ENCODE assay signal across 1 fruit fly cellular context in genomic region chrX:18613434-18613833, dm6.
TF ChIP-seq lines count a peak whose summit lies in the region.

No protein-coding gene starts in this region.

TF ChIP-seq in whole organism, embryonic, 481 proteins besides CTCF, POLR2A, EP300 and RAD21 (continued from another document and continues in another):
- TF ChIP-seq CG5245 (GFP tag; optimal IDR thresholded peaks at IDR 0.05; lab: Kevin White, UChicago) (no peak), Sox100B (GFP tag; optimal IDR thresholded peaks at IDR 0.05; lab: Kevin White, UChicago) (no peak), ato (GFP tag; IDR thresholded peaks at IDR 0.05; lab: Robert Waterston, UW; ENCODE audit: partially characterized antibody) (no peak), CG31224 (GFP tag; IDR thresholded peaks at IDR 0.05; lab: Robert Waterston, UW) (no peak), Optix (GFP tag; IDR thresholded peaks at IDR 0.05; lab: Robert Waterston, UW) (no peak), Mes4 (GFP tag; optimal IDR thresholded peaks at IDR 0.05; lab: Kevin White, UChicago) (no peak), HLH3B (GFP tag; IDR thresholded peaks at IDR 0.05; lab: Robert Waterston, UW) (peak; percentile 10; the same call in 1 of the 2 replicates), CG14667 (GFP tag; IDR thresholded peaks at IDR 0.05; lab: Robert Waterston, UW) (no peak), seq (GFP tag; IDR thresholded peaks at IDR 0.05; lab: Robert Waterston, UW) (no peak), CG4282 (GFP tag; optimal IDR thresholded peaks at IDR 0.05; lab: Kevin White, UChicago) (no peak), MESR4 (GFP tag; optimal IDR thresholded peaks at IDR 0.05; lab: Kevin White, UChicago) (no peak), nom (GFP tag; optimal IDR thresholded peaks at IDR 0.05; lab: Kevin White, UChicago) (no peak), CG7745 (tag; optimal IDR thresholded peaks at IDR 0.05; lab: Kevin White, UChicago) (no peak), CG18476 (GFP tag; optimal IDR thresholded peaks at IDR 0.05; lab: Kevin White, UChicago) (no peak), pnt (GFP tag; optimal IDR thresholded peaks at IDR 0.05; lab: Kevin White, UChicago) (peak; percentile 6), sisA (GFP tag; IDR thresholded peaks at IDR 0.05; lab: Robert Waterston, UW) (no peak), CG13894 (tag; optimal IDR thresholded peaks at IDR 0.05; lab: Kevin White, UChicago) (no peak), CG12391 (tag; optimal IDR thresholded peaks at IDR 0.05; lab: Kevin White, UChicago) (peak; percentile 1), kah (GFP tag; optimal IDR thresholded peaks at IDR 0.05; lab: Kevin White, UChicago) (no peak), lov (optimal IDR thresholded peaks at IDR 0.05; lab: Kevin White, UChicago) (no peak), lov (GFP tag; IDR thresholded peaks at IDR 0.05; lab: Robert Waterston, UW) (no peak), psq (GFP tag; optimal IDR thresholded peaks at IDR 0.05; lab: Kevin White, UChicago) (no peak), CG14710 (tag; optimal IDR thresholded peaks at IDR 0.05; lab: Kevin White, UChicago) (no peak), CG14860 (GFP tag; IDR thresholded peaks at IDR 0.05; lab: Robert Waterston, UW; ENCODE audit: partially characterized antibody) (no peak), yki (optimal IDR thresholded peaks at IDR 0.05; lab: Kevin White, UChicago) (no peak), CoRest (tag; optimal IDR thresholded peaks at IDR 0.05; lab: Kevin White, UChicago) (peak; percentile 5), H2.0 (GFP tag; IDR thresholded peaks at IDR 0.05; lab: Robert Waterston, UW) (no peak), CG12071 (GFP tag; optimal IDR thresholded peaks at IDR 0.05; lab: Kevin White, UChicago) (no peak), klu (GFP tag; IDR thresholded peaks at IDR 0.05; lab: Robert Waterston, UW) (no peak), CG4820 (GFP tag; optimal IDR thresholded peaks at IDR 0.05; lab: Kevin White, UChicago) (no peak), CG15479 (GFP tag; optimal IDR thresholded peaks at IDR 0.05; lab: Kevin White, UChicago) (no peak), NK7.1 (GFP tag; optimal IDR thresholded peaks at IDR 0.05; lab: Kevin White, UChicago) (no peak), ranshi (GFP tag; IDR thresholded peaks at IDR 0.05; lab: Robert Waterston, UW) (no peak), h (optimal IDR thresholded peaks at IDR 0.05; lab: Kevin White, UChicago) (no peak), luna (GFP tag; optimal IDR thresholded peaks at IDR 0.05; lab: Kevin White, UChicago) (no peak), CG4328 (GFP tag; optimal IDR thresholded peaks at IDR 0.05; lab: Kevin White, UChicago) (no peak), CG6689 (GFP tag; IDR thresholded peaks at IDR 0.05; lab: Robert Waterston, UW) (no peak), stc (GFP tag; IDR thresholded peaks at IDR 0.05; lab: Robert Waterston, UW) (no peak), Dll (GFP tag; IDR thresholded peaks at IDR 0.05; lab: Robert Waterston, UW; ENCODE audit: partially characterized antibody) (no peak), CG18599 (GFP tag; optimal IDR thresholded peaks at IDR 0.05; lab: Kevin White, UChicago) (peak; percentile 55), Hmx (GFP tag; optimal IDR thresholded peaks at IDR 0.05; lab: Kevin White, UChicago) (no peak), CG11504 (tag; optimal IDR thresholded peaks at IDR 0.05; lab: Kevin White, UChicago) (peak; percentile 49), Fer1 (GFP tag; optimal IDR thresholded peaks at IDR 0.05; lab: Kevin White, UChicago) (no peak), HHEX (GFP tag; optimal IDR thresholded peaks at IDR 0.05; lab: Kevin White, UChicago) (no peak), rib (GFP tag; IDR thresholded peaks at IDR 0.05; lab: Robert Waterston, UW) (no peak), hb (GFP tag; IDR thresholded peaks at IDR 0.05; lab: Robert Waterston, UW; ENCODE audit: partially characterized antibody) (no peak), D19A (tag; optimal IDR thresholded peaks at IDR 0.05; lab: Kevin White, UChicago) (peak; percentile 47), dmrt99B (tag; optimal IDR thresholded peaks at IDR 0.05; lab: Kevin White, UChicago) (peak; percentile 43), fd64A (GFP tag; optimal IDR thresholded peaks at IDR 0.05; lab: Kevin White, UChicago) (no peak), esg (GFP tag; conservative IDR thresholded peaks at IDR 0.05; lab: Robert Waterston, UW) (no peak; the same call in 1 of the 2 replicates), dmrt11E (tag; optimal IDR thresholded peaks at IDR 0.05; lab: Kevin White, UChicago) (no peak), schlank (tag; optimal IDR thresholded peaks at IDR 0.05; lab: Kevin White, UChicago) (no peak), CG17568 (GFP tag; optimal IDR thresholded peaks at IDR 0.05; lab: Kevin White, UChicago) (no peak), twi (tag; optimal IDR thresholded peaks at IDR 0.05; lab: Kevin White, UChicago) (no peak), Hr78 (GFP tag; optimal IDR thresholded peaks at IDR 0.05; lab: Kevin White, UChicago) (no peak), p53 (GFP tag; optimal IDR thresholded peaks at IDR 0.05; lab: Kevin White, UChicago) (no peak), org-1 (GFP tag; optimal IDR thresholded peaks at IDR 0.05; lab: Kevin White, UChicago) (peak; percentile 2), nerfin-2 (GFP tag; IDR thresholded peaks at IDR 0.05; lab: Robert Waterston, UW; ENCODE audit: partially characterized antibody) (no peak), Chrac-16 (GFP tag; optimal IDR thresholded peaks at IDR 0.05; lab: Kevin White, UChicago) (no peak), CG2712 (tag; optimal IDR thresholded peaks at IDR 0.05; lab: Kevin White, UChicago) (no peak), ken (GFP tag; IDR thresholded peaks at IDR 0.05; lab: Robert Waterston, UW) (0 out of 3 replicates have a peak, but pooled peaks have one; percentile 9), CG7928 (GFP tag; optimal IDR thresholded peaks at IDR 0.05; lab: Kevin White, UChicago) (no peak), ac (GFP tag; optimal IDR thresholded peaks at IDR 0.05; lab: Kevin White, UChicago) (no peak), Fer3 (tag; optimal IDR thresholded peaks at IDR 0.05; lab: Kevin White, UChicago) (no peak), NC2β (GFP tag; optimal IDR thresholded peaks at IDR 0.05; lab: Kevin White, UChicago) (no peak), CG14441 (GFP tag; IDR thresholded peaks at IDR 0.05; lab: Robert Waterston, UW) (0 out of 2 replicates have a peak, but pooled peaks have one; percentile 29), zf30C (GFP tag; optimal IDR thresholded peaks at IDR 0.05; lab: Kevin White, UChicago) (no peak), CG1832 (GFP tag; optimal IDR thresholded peaks at IDR 0.05; lab: Kevin White, UChicago) (no peak), CG17328 (GFP tag; IDR thresholded peaks at IDR 0.05; lab: Robert Waterston, UW) (no peak), eve (GFP tag; optimal IDR thresholded peaks at IDR 0.05; lab: Kevin White, UChicago) (no peak), jumu (GFP tag; optimal IDR thresholded peaks at IDR 0.05; lab: Kevin White, UChicago) (no peak), kay (GFP tag; optimal IDR thresholded peaks at IDR 0.05; lab: Kevin White, UChicago) (no peak), Atf-2 (GFP tag; optimal IDR thresholded peaks at IDR 0.05; lab: Kevin White, UChicago) (no peak), Ets65A (GFP tag; lab: Kevin White, UChicago) (no peak), pb (GFP tag; optimal IDR thresholded peaks at IDR 0.05; lab: Kevin White, UChicago) (no peak), nmo (GFP tag; optimal IDR thresholded peaks at IDR 0.05; lab: Kevin White, UChicago) (peak; percentile 13), Hr39 (optimal IDR thresholded peaks at IDR 0.05; lab: Kevin White, UChicago) (no peak), wor (GFP tag; IDR thresholded peaks at IDR 0.05; lab: Robert Waterston, UW) (no peak), CG2120 (GFP tag; optimal IDR thresholded peaks at IDR 0.05; lab: Kevin White, UChicago) (peak; percentile 34), CG3407 (GFP tag; optimal IDR thresholded peaks at IDR 0.05; lab: Kevin White, UChicago) (no peak), CG15514 (GFP tag; optimal IDR thresholded peaks at IDR 0.05; lab: Kevin White, UChicago) (no peak), CG1233 (GFP tag; optimal IDR thresholded peaks at IDR 0.05; lab: Kevin White, UChicago) (no peak), NC2α (GFP tag; optimal IDR thresholded peaks at IDR 0.05; lab: Kevin White, UChicago) (no peak), CG11456 (GFP tag; IDR thresholded peaks at IDR 0.05; lab: Robert Waterston, UW) (no peak), gce (GFP tag; IDR thresholded peaks at IDR 0.05; lab: Robert Waterston, UW) (no peak), Meics (GFP tag; optimal IDR thresholded peaks at IDR 0.05; lab: Kevin White, UChicago) (peak; percentile 15), CG4360 (GFP tag; IDR thresholded peaks at IDR 0.05; lab: Robert Waterston, UW) (no peak), CG13123 (GFP tag; optimal IDR thresholded peaks at IDR 0.05; lab: Kevin White, UChicago) (no peak), slbo (GFP tag; IDR thresholded peaks at IDR 0.05; lab: Robert Waterston, UW) (peak; percentile 31; the same call in 1 of the 2 replicates), pan (optimal IDR thresholded peaks at IDR 0.05; lab: Kevin White, UChicago) (no peak), pan (GFP tag; optimal IDR thresholded peaks at IDR 0.05 in 1 of 2, IDR thresholded peaks at IDR 0.05 in 1 of 2) (peak in 1 of 2 experiments; percentile 12), CG7786 (GFP tag; optimal IDR thresholded peaks at IDR 0.05; lab: Kevin White, UChicago) (no peak), ftz-f1 (GFP tag; optimal IDR thresholded peaks at IDR 0.05; lab: Kevin White, UChicago) (no peak), CG7556 (GFP tag; optimal IDR thresholded peaks at IDR 0.05; lab: Kevin White, UChicago) (peak; percentile 13), CG12744 (GFP tag; optimal IDR thresholded peaks at IDR 0.05; lab: Kevin White, UChicago) (no peak), crc (GFP tag; optimal IDR thresholded peaks at IDR 0.05; lab: Kevin White, UChicago) (no peak), TFAM (GFP tag; optimal IDR thresholded peaks at IDR 0.05; lab: Kevin White, UChicago) (no peak), tna (GFP tag; IDR thresholded peaks at IDR 0.05; lab: Robert Waterston, UW; ENCODE audit: partially characterized antibody) (no peak), CG1792 (GFP tag; optimal IDR thresholded peaks at IDR 0.05; lab: Kevin White, UChicago) (no peak), Blimp-1 (GFP tag; optimal IDR thresholded peaks at IDR 0.05; lab: Kevin White, UChicago) (no peak), ewg (GFP tag; optimal IDR thresholded peaks at IDR 0.05; lab: Kevin White, UChicago) (no peak), onecut (GFP tag; IDR thresholded peaks at IDR 0.05; lab: Robert Waterston, UW) (no peak), CG10565 (GFP tag; optimal IDR thresholded peaks at IDR 0.05; lab: Kevin White, UChicago) (no peak), CG9932 (GFP tag; IDR thresholded peaks at IDR 0.05; lab: Robert Waterston, UW) (no peak), CG11560 (tag; IDR thresholded peaks at IDR 0.05; lab: Robert Waterston, UW) (no peak), pho (GFP tag; optimal IDR thresholded peaks at IDR 0.05; lab: Kevin White, UChicago) (no peak), CG7987 (GFP tag; optimal IDR thresholded peaks at IDR 0.05; lab: Kevin White, UChicago) (no peak), lbe (GFP tag; optimal IDR thresholded peaks at IDR 0.05; lab: Kevin White, UChicago) (no peak), PHDP (tag; optimal IDR thresholded peaks at IDR 0.05; lab: Kevin White, UChicago) (no peak), Hey (tag; optimal IDR thresholded peaks at IDR 0.05; lab: Kevin White, UChicago) (no peak), CG3281 (GFP tag; optimal IDR thresholded peaks at IDR 0.05; lab: Kevin White, UChicago) (no peak), CG8924 (tag; optimal IDR thresholded peaks at IDR 0.05; lab: Kevin White, UChicago) (peak; percentile 18), lola (GFP tag; optimal IDR thresholded peaks at IDR 0.05; lab: Kevin White, UChicago) (no peak), H15 (GFP tag; IDR thresholded peaks at IDR 0.05; lab: Robert Waterston, UW) (no peak), nau (GFP tag; optimal IDR thresholded peaks at IDR 0.05; lab: Kevin White, UChicago) (no peak), row (GFP tag; IDR thresholded peaks at IDR 0.05; lab: Robert Waterston, UW) (peak; percentile 58), CG10959 (GFP tag; IDR thresholded peaks at IDR 0.05; lab: Robert Waterston, UW) (no peak), CG4424 (GFP tag; optimal IDR thresholded peaks at IDR 0.05; lab: Kevin White, UChicago) (no peak), chif (GFP tag; optimal IDR thresholded peaks at IDR 0.05; lab: Kevin White, UChicago) (no peak), Xrp1 (GFP tag; IDR thresholded peaks at IDR 0.05; lab: Robert Waterston, UW) (peak; percentile 41), CG16815 (GFP tag; optimal IDR thresholded peaks at IDR 0.05; lab: Kevin White, UChicago) (no peak), CG3847 (GFP tag; IDR thresholded peaks at IDR 0.05; lab: Robert Waterston, UW) (no peak), Hand (GFP tag; optimal IDR thresholded peaks at IDR 0.05; lab: Kevin White, UChicago) (no peak), CG3065 (GFP tag; optimal IDR thresholded peaks at IDR 0.05; lab: Kevin White, UChicago) (no peak), CG13624 (GFP tag; optimal IDR thresholded peaks at IDR 0.05; lab: Kevin White, UChicago) (no peak), CG7357 (GFP tag; IDR thresholded peaks at IDR 0.05; lab: Robert Waterston, UW) (0 out of 3 replicates have a peak, but pooled peaks have one; percentile 19), CG10147 (GFP tag; optimal IDR thresholded peaks at IDR 0.05; lab: Kevin White, UChicago) (no peak), pros (GFP tag; optimal IDR thresholded peaks at IDR 0.05; lab: Kevin White, UChicago) (no peak), tll (GFP tag; optimal IDR thresholded peaks at IDR 0.05; lab: Kevin White, UChicago) (no peak), cwo (GFP tag; optimal IDR thresholded peaks at IDR 0.05; lab: Kevin White, UChicago) (no peak), CG10274 (GFP tag; optimal IDR thresholded peaks at IDR 0.05; lab: Kevin White, UChicago) (peak; percentile 81), Usf (GFP tag; optimal IDR thresholded peaks at IDR 0.05; lab: Kevin White, UChicago) (no peak), CG34376 (GFP tag; optimal IDR thresholded peaks at IDR 0.05; lab: Kevin White, UChicago) (no peak), CG6813 (GFP tag; optimal IDR thresholded peaks at IDR 0.05; lab: Kevin White, UChicago) (no peak), dimm (GFP tag; IDR thresholded peaks at IDR 0.05; lab: Robert Waterston, UW) (no peak), vvl (GFP tag; IDR thresholded peaks at IDR 0.05; lab: Robert Waterston, UW) (0 out of 2 replicates have a peak, but pooled peaks have one; percentile 23), chm (GFP tag; IDR thresholded peaks at IDR 0.05; lab: Robert Waterston, UW) (no peak), Atf6 (GFP tag; IDR thresholded peaks at IDR 0.05; lab: Robert Waterston, UW) (no peak), Asciz (GFP tag; optimal IDR thresholded peaks at IDR 0.05; lab: Kevin White, UChicago) (no peak)
